Worm (Caenorhabditis elegans) whole organism, young adult: ENCODE results near the gene Y41C4A.7.

Experiments used
- C17E4.6 ChIP-seq: fragments of 200-800 bp; sonication (Bioruptor generic); IDR thresholded peaks from 2 replicates; pipeline ENCODE4 v1.3.6; 2022; ENCODE audit warnings: missing genetic modification reagents, missing genetic modification characterization, missing compliant biosample characterization
- F52B5.7 ChIP-seq: sonication (generic microtip); optimal IDR thresholded peaks from 2 replicates; lab custom pipeline; 2016; ENCODE audit warnings: mild to moderate bottlenecking, missing genetic modification characterization, missing compliant biosample characterization
- F57A8.1 ChIP-seq: fragments of 200-800 bp; sonication (Bioruptor generic); optimal IDR thresholded peaks from 2 replicates; lab custom pipeline; 2018; ENCODE audit warnings: mild to moderate bottlenecking, missing genetic modification characterization, moderate library complexity, missing compliant biosample characterization
- K12H6.12 ChIP-seq: fragments of 200-800 bp; sonication (Bioruptor generic); optimal IDR thresholded peaks from 2 replicates; lab custom pipeline; 2018; ENCODE audit warnings: mild to moderate bottlenecking, missing genetic modification characterization, missing compliant biosample characterization
- T26A5.8 ChIP-seq: sonication (generic microtip); optimal IDR thresholded peaks from 2 replicates; lab custom pipeline; 2016; ENCODE audit warnings: missing genetic modification characterization, missing compliant biosample characterization
- Y56A3A.18 ChIP-seq: fragments of 200-800 bp; sonication (Bioruptor generic); IDR thresholded peaks from 2 replicates; pipeline ENCODE4 v1.3.6; 2022; ENCODE audit warnings: missing genetic modification reagents, missing genetic modification characterization, missing compliant biosample characterization
- ama-1 ChIP-seq, 3 experiments: fragments of 150-350 bp in 1 of 3; sonication (generic microtip) in 2 of 3; optimal IDR thresholded peaks; 2 replicates each; lab custom pipeline; 2014 to 2018; ENCODE audit warnings: missing biosample characterization in 2 of 3, missing genetic modification characterization in 2 of 3, missing genetic modification reagents in 2 of 3
- bed-2 ChIP-seq: fragments of 200-800 bp; sonication (Bioruptor generic); IDR thresholded peaks from 2 replicates; pipeline ENCODE4 v1.3.6; 2022; ENCODE audit warnings: missing genetic modification reagents, missing genetic modification characterization, missing compliant biosample characterization
- cebp-2 ChIP-seq: fragments of 200-800 bp; sonication (Bioruptor generic); IDR thresholded peaks from 2 replicates; pipeline ENCODE4 v1.3.6; 2022; ENCODE audit warnings: missing genetic modification characterization, missing compliant biosample characterization
- chd-7 ChIP-seq: sonication (generic microtip); optimal IDR thresholded peaks from 2 replicates; lab custom pipeline; 2016; ENCODE audit warnings: mild to moderate bottlenecking, missing genetic modification characterization, moderate library complexity, missing compliant biosample characterization
- die-1 ChIP-seq: sonication (generic microtip); optimal IDR thresholded peaks from 2 replicates; lab custom pipeline; 2016; ENCODE audit warnings: missing genotype, mild to moderate bottlenecking, missing genetic modification characterization, missing compliant biosample characterization
- egrh-3 ChIP-seq: fragments of 200-800 bp; sonication (Bioruptor generic); IDR thresholded peaks from 2 replicates; pipeline ENCODE4 v1.3.6; 2022; ENCODE audit warnings: missing genetic modification reagents, missing genetic modification characterization, missing compliant biosample characterization
- gei-17 ChIP-seq: fragments of 200-800 bp; sonication (Bioruptor generic); optimal IDR thresholded peaks from 2 replicates; lab custom pipeline; 2018; ENCODE audit warnings: mild to moderate bottlenecking, missing genetic modification characterization, missing compliant biosample characterization
- hlh-12 ChIP-seq: sonication (generic microtip); optimal IDR thresholded peaks from 2 replicates; lab custom pipeline; 2016; ENCODE audit warnings: missing genetic modification characterization, missing compliant biosample characterization
- hlh-26 ChIP-seq: fragments of 200-800 bp; sonication (Bioruptor generic); conservative IDR thresholded peaks from 2 replicates; pipeline ENCODE4 v1.3.6; 2022; ENCODE audit warnings: missing genetic modification reagents, missing genetic modification characterization, missing compliant biosample characterization
- hrde-1 ChIP-seq: sonication (generic microtip); optimal IDR thresholded peaks from 2 replicates; lab custom pipeline; 2016; ENCODE audit warnings: missing genetic modification characterization, mild to moderate bottlenecking, missing compliant biosample characterization, moderate library complexity, missing genotype, missing genetic modification reagents, borderline replicate concordance
- lag-1 ChIP-seq: fragments of 200-800 bp; sonication (Bioruptor generic); IDR thresholded peaks from 2 replicates; pipeline ENCODE4 v1.3.6; 2022; ENCODE audit warnings: missing genetic modification reagents, missing genetic modification characterization, missing compliant biosample characterization
- lin-26 ChIP-seq: fragments of 200-800 bp; sonication (Bioruptor generic); IDR thresholded peaks from 2 replicates; pipeline ENCODE4 v1.3.6; 2022; ENCODE audit warnings: missing genetic modification reagents, missing genetic modification characterization, missing compliant biosample characterization
- madf-10 ChIP-seq: sonication (generic microtip); optimal IDR thresholded peaks from 2 replicates; lab custom pipeline; 2016; ENCODE audit warnings: mild to moderate bottlenecking, missing genetic modification characterization, missing compliant biosample characterization
- madf-3 ChIP-seq: fragments of 200-800 bp; sonication (Bioruptor generic); IDR thresholded peaks from 2 replicates; pipeline ENCODE4 v1.3.6; 2022; ENCODE audit warnings: missing genetic modification reagents, missing genetic modification characterization, missing compliant biosample characterization
- mcd-1 ChIP-seq: fragments of 200-800 bp; sonication (Bioruptor generic); IDR thresholded peaks from 2 replicates; pipeline ENCODE4 v1.3.6; 2022; ENCODE audit warnings: missing genetic modification reagents, missing genetic modification characterization, missing compliant biosample characterization
- mxl-1 ChIP-seq: sonication (generic microtip); optimal IDR thresholded peaks from 2 replicates; lab custom pipeline; 2016; ENCODE audit warnings: missing genetic modification characterization, missing compliant biosample characterization
- nfyb-1 ChIP-seq: fragments of 200-800 bp; sonication (Bioruptor generic); IDR thresholded peaks from 2 replicates; pipeline ENCODE4 v1.3.6; 2022; ENCODE audit warnings: missing genetic modification reagents, missing genetic modification characterization, missing compliant biosample characterization
- nhr-179 ChIP-seq: sonication (generic microtip); optimal IDR thresholded peaks from 2 replicates; lab custom pipeline; 2016; ENCODE audit warnings: mild to moderate bottlenecking, missing genetic modification characterization, missing compliant biosample characterization
- nhr-27 ChIP-seq: fragments of 200-800 bp; sonication (Bioruptor generic); optimal IDR thresholded peaks from 2 replicates; lab custom pipeline; 2018; ENCODE audit warnings: mild to moderate bottlenecking, missing genetic modification characterization, moderate library complexity, missing compliant biosample characterization
- nhr-80 ChIP-seq: sonication (generic microtip); optimal IDR thresholded peaks from 2 replicates; lab custom pipeline; 2016; ENCODE audit warnings: missing genetic modification characterization, missing compliant biosample characterization
- rcor-1 ChIP-seq: fragments of 200-800 bp; sonication (Bioruptor generic); IDR thresholded peaks from 2 replicates; pipeline ENCODE4 v1.3.6; 2022; ENCODE audit warnings: missing genetic modification reagents, missing genetic modification characterization, missing compliant biosample characterization
- rpc-1 ChIP-seq, 2 experiments: fragments of 150-350 bp in 1 of 2; sonication (generic microtip) in 1 of 2; optimal IDR thresholded peaks; 2 replicates each; lab custom pipeline; 2014 to 2018; ENCODE audit warnings: missing biosample characterization in 1 of 2, missing genetic modification characterization in 1 of 2, missing genetic modification reagents in 1 of 2, missing genotype in 1 of 2
- sea-2 ChIP-seq: fragments of 200-800 bp; sonication (Bioruptor generic); IDR thresholded peaks from 2 replicates; pipeline ENCODE4 v1.3.6; 2022; ENCODE audit warnings: missing genetic modification characterization, missing compliant biosample characterization
- snpc-1.3 ChIP-seq: sonication (generic microtip); optimal IDR thresholded peaks from 2 replicates; lab custom pipeline; 2017; ENCODE audit warnings: missing genetic modification characterization, mild to moderate bottlenecking, missing compliant biosample characterization, antibody characterized with exemption, moderate library complexity, missing genotype, missing genetic modification reagents; ENCODE audit not compliant: insufficient read depth
- snpc-4 ChIP-seq, 5 experiments: fragments of 150-350 bp in 1 of 5; sonication (generic microtip) in 4 of 5; optimal IDR thresholded peaks; 2 replicates each; lab custom pipeline; 2014 to 2018; ENCODE audit warnings: missing genetic modification characterization in 5 of 5, missing biosample characterization in 3 of 5, antibody characterized with exemption in 2 of 5, mild to moderate bottlenecking in 2 of 5, missing compliant biosample characterization in 2 of 5, missing genotype in 2 of 5, moderate library complexity in 2 of 5, missing genetic modification reagents in 1 of 5
- tbp1 ChIP-seq: fragments of 200-800 bp; sonication (Bioruptor generic); optimal IDR thresholded peaks from 2 replicates; lab custom pipeline; 2018; ENCODE audit warnings: mild to moderate bottlenecking, missing genetic modification characterization, missing compliant biosample characterization
- tlf-1 ChIP-seq: fragments of 200-800 bp; sonication (Bioruptor generic); optimal IDR thresholded peaks from 2 replicates; lab custom pipeline; 2018; ENCODE audit warnings: mild to moderate bottlenecking, missing genetic modification characterization, missing compliant biosample characterization
- zfh-2 ChIP-seq: fragments of 200-800 bp; sonication (Bioruptor generic); conservative IDR thresholded peaks from 2 replicates; pipeline ENCODE4 v1.3.6; 2022; ENCODE audit warnings: missing genetic modification reagents, missing genetic modification characterization, missing compliant biosample characterization
- ztf-28 ChIP-seq: fragments of 200-800 bp; sonication (Bioruptor generic); IDR thresholded peaks from 2 replicates; pipeline ENCODE4 v1.3.6; 2022; ENCODE audit warnings: missing genetic modification reagents, missing genetic modification characterization, missing compliant biosample characterization

The Y41C4A.7 gene

ce11 chrIII:11681461-11682014 lies 17.1 kb upstream of the Y41C4A.7 start:
- peak; percentile 16 for TF ChIP-seq K12H6.12 (tag; lab: Kevin White, UChicago)
- TF ChIP-seq C17E4.6 (GFP tag; lab: Robert Waterston, UW), result no peak
- no peak for TF ChIP-seq rpc-1 (optimal IDR thresholded peaks at IDR 0.05; lab: Kevin White, UChicago)
- TF ChIP-seq rpc-1 (tag; optimal IDR thresholded peaks at IDR 0.05; lab: Kevin White, UChicago), result no peak
- no peak for TF ChIP-seq bed-2 (GFP tag; lab: Robert Waterston, UW)
- TF ChIP-seq mcd-1 (GFP tag; lab: Robert Waterston, UW), result 0 out of 2 replicates have a peak, but pooled peaks have one; percentile 12
- TF ChIP-seq F57A8.1 (GFP tag; lab: Kevin White, UChicago), result no peak
- TF ChIP-seq zfh-2 (GFP tag; lab: Robert Waterston, UW), result peak; percentile 74

- no peak for TF ChIP-seq snpc-4 (GFP tag; optimal IDR thresholded peaks at IDR 0.05; lab: Kevin White, UChicago)
- TF ChIP-seq snpc-4 (tag; optimal IDR thresholded peaks at IDR 0.05; lab: Kevin White, UChicago), result no peak
- peak; percentile 66; the same call in 1 of the 2 replicates for TF ChIP-seq egrh-3 (GFP tag; lab: Robert Waterston, UW)
- TF ChIP-seq snpc-1.3, result no peak
- TF ChIP-seq ama-1 (optimal IDR thresholded peaks at IDR 0.05; lab: Kevin White, UChicago), result no peak
- TF ChIP-seq ama-1 (GFP tag; optimal IDR thresholded peaks at IDR 0.05; lab: Kevin White, UChicago), result no peak
- TF ChIP-seq hrde-1 (tag; lab: Kevin White, UChicago), result no peak
- TF ChIP-seq lin-26, result no peak
- TF ChIP-seq madf-10 (tag; lab: Kevin White, UChicago), result no peak
- TF ChIP-seq chd-7 (tag; lab: Kevin White, UChicago), result no peak
- TF ChIP-seq tbp1, result no peak
- TF ChIP-seq madf-3 (GFP tag; lab: Robert Waterston, UW), result no peak
- no peak for TF ChIP-seq rpc-1 (optimal IDR thresholded peaks at IDR 0.05; lab: Kevin White, UChicago)
- no peak for TF ChIP-seq rpc-1 (tag; optimal IDR thresholded peaks at IDR 0.05; lab: Kevin White, UChicago)
- TF ChIP-seq nhr-80 (tag; lab: Kevin White, UChicago), result no peak
- no peak for TF ChIP-seq hlh-26
- TF ChIP-seq die-1 (tag; lab: Kevin White, UChicago), result no peak
- no peak for TF ChIP-seq nhr-179 (tag; lab: Kevin White, UChicago)
- TF ChIP-seq gei-17, result no peak
- TF ChIP-seq nfyb-1, result 0 out of 2 replicates have a peak, but pooled peaks have one; percentile 30
- no peak for TF ChIP-seq nhr-27
- TF ChIP-seq mcd-1 (GFP tag; lab: Robert Waterston, UW), result 0 out of 2 replicates have a peak, but pooled peaks have one; percentile 6
- TF ChIP-seq lag-1 (GFP tag; lab: Robert Waterston, UW), result no peak
- no peak for TF ChIP-seq sea-2
- TF ChIP-seq T26A5.8, result no peak
- TF ChIP-seq Y56A3A.18 (GFP tag; lab: Robert Waterston, UW), result no peak
- peak; percentile 83 for TF ChIP-seq zfh-2 (GFP tag; lab: Robert Waterston, UW)
- TF ChIP-seq mxl-1 (tag; lab: Kevin White, UChicago), result no peak
- no peak for TF ChIP-seq tlf-1 (GFP tag; lab: Kevin White, UChicago)
- TF ChIP-seq F52B5.7, result no peak
These were observed 15.6 kb upstream of the Y41C4A.7 start for ce11 chrIII:11683038-11683437.

- TF ChIP-seq rcor-1 (GFP tag; lab: Robert Waterston, UW) (no peak), ztf-28 (no peak), cebp-2 (GFP tag; lab: Robert Waterston, UW) (0 out of 2 replicates have a peak, but pooled peaks have one; percentile 38), hlh-12 (no peak), nfyb-1 (0 out of 2 replicates have a peak, but pooled peaks have one; percentile 39)
These were observed 14.9 kb upstream of the Y41C4A.7 start for ce11 chrIII:11683790-11684189.
